Worm (Caenorhabditis elegans): ENCODE results near the gene abts-4.

- no peak for TF ChIP-seq nhr-10 (tag; optimal IDR thresholded peaks at IDR 0.05)
- TF ChIP-seq dmd-4 (tag; optimal IDR thresholded peaks at IDR 0.05), result no peak
These were observed 40.0 kb upstream of the abts-4 start for ce11 chrX:6801546-6801945.

All from whole organism, L2 larva.